Worm (Caenorhabditis elegans) whole organism, L4/young adult: ENCODE results near the gene H40L08.1.

ENCODE experiments used
- W03F9.2 ChIP-seq: fragments of 150-350 bp; optimal IDR thresholded peaks from 2 replicates; lab custom pipeline; 2014; ENCODE audit warnings: missing biosample characterization, missing genetic modification characterization
- dao-5 ChIP-seq: sonication (generic microtip); optimal IDR thresholded peaks from 2 replicates; lab custom pipeline; 2016; ENCODE audit warnings: missing genotype, missing genetic modification characterization, moderate library complexity, missing compliant biosample characterization
- him-1 ChIP-seq: sonication (generic microtip); optimal IDR thresholded peaks from 2 replicates; lab custom pipeline; 2016; ENCODE audit warnings: missing genotype, missing genetic modification reagents, missing genetic modification characterization, missing compliant biosample characterization

DNA sequence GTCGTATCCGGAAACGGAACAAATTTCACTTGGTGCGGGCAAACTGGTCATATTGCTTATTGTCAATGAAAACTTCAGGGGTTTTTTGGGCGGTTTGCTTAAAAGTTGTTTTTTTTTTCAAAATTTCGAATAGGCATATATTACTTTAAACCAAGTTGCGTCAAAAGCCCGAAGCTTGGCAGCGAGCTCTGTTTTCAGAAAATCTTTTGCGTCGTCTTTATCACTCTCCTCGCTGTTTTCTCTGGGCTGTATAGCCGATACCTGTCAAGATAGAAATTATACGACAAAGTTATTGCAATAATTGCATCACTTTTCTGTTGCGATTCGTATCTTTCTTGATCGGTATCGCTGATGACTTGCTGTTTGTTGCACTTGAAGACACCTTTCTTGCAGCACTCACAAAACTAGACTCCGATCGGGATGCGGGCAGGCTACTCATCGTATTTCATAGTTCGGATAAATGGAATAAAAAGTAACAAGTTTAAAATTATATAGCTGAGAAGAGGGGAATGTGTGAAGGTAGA, 7.8 kb downstream of the H40L08.1 start, which contains the start of the genes H40L08.3 and H40L08.9:
- TF ChIP-seq dao-5 (tag; lab: Kevin White, UChicago) (no peak), him-1 (tag; lab: Kevin White, UChicago) (no peak), W03F9.2 (tag; lab: Kevin White, UChicago) (no peak)
